Fruit fly (Drosophila melanogaster) S2 (cell line): Measurements from ENCODE around the gene hfp.

ENCODE experiments used
- CG8478 ChIP-seq: fragments of >200 bp; optimal IDR thresholded peaks from 2 replicates; lab custom pipeline; 2018
- CTCF ChIP-seq, 2 experiments: fragments of >200 bp; optimal IDR thresholded peaks; 2 replicates each; lab custom pipeline; 2018

DNA sequence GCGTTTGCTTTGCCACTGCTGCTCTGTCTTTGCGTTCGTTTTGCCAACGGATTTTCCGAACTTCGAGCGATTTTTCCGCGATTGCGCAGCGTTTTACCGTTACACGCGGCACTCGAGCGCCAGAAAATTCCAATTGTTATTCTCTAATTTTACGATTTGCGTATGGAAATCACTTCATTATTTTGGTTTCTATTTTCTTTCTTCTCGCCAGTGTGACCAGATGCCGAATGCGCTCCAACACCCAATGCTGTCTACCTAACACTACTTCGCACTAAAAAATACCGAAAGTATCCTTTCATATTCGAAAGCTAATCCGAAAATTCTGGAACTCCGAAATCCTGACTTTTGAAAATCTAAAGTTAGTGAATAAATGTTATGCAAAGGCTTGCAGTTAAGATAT, 6.0 kb downstream of the hfp start, which contains the start of gene CG12084:
- TF ChIP-seq CTCF (optimal IDR thresholded peaks at IDR 0.05; lab: Kevin White, UChicago) (peak in 1 of 2 experiments; percentile 6), CG8478 (lab: Kevin White, UChicago) (no peak)
